Worm (Caenorhabditis elegans): ENCODE measurements around the gene btbd-10.

The btbd-10 gene

ce11 chrII:4863357-4863756 is 41.5 kb upstream of the btbd-10 start, which contains the start of the genes mpst-4 and F11G11.14:
TSS of gene mpst-4 (minus strand) at chrII:4863457.
TSS of gene F11G11.14 (plus strand) at chrII:4863681.
- TF ChIP-seq ceh-24 (tag; optimal IDR thresholded peaks at IDR 0.05): no peak

ce11 chrII:4866045-4866444 is 38.8 kb upstream of the btbd-10 start:
- TF ChIP-seq nhr-232 (tag; optimal IDR thresholded peaks at IDR 0.05): no peak
- TF ChIP-seq ceh-24 (tag; optimal IDR thresholded peaks at IDR 0.05): no peak
- no peak for TF ChIP-seq C38D4.7 (GFP tag; optimal IDR thresholded peaks at IDR 0.05)
- TF ChIP-seq dmd-4 (tag; optimal IDR thresholded peaks at IDR 0.05; ENCODE audit: borderline replicate concordance): no peak
- no peak for TF ChIP-seq ref-2 (tag; optimal IDR thresholded peaks at IDR 0.05)
- no peak for TF ChIP-seq lin-11 (tag; optimal IDR thresholded peaks at IDR 0.05)
- no peak for TF ChIP-seq syd-9 (tag; optimal IDR thresholded peaks at IDR 0.05)
- TF ChIP-seq K02D7.2 (tag; optimal IDR thresholded peaks at IDR 0.05): no peak
- no peak for TF ChIP-seq hlh-13 (GFP tag; optimal IDR thresholded peaks at IDR 0.05)
- no peak for TF ChIP-seq fkh-10 (GFP tag; optimal IDR thresholded peaks at IDR 0.05)
- no peak for TF ChIP-seq pha-4 (tag; optimal IDR thresholded peaks at IDR 0.05)
- no peak for TF ChIP-seq pax-1 (tag; optimal IDR thresholded peaks at IDR 0.05)
- no peak for TF ChIP-seq T23F11.4 (GFP tag; optimal IDR thresholded peaks at IDR 0.05)

- TF ChIP-seq che-1 (tag; optimal IDR thresholded peaks at IDR 0.05): no peak
- TF ChIP-seq gmeb-2 (tag; optimal IDR thresholded peaks at IDR 0.05): no peak
- no peak for TF ChIP-seq fax-1 (tag; optimal IDR thresholded peaks at IDR 0.05)
- no peak for TF ChIP-seq zip-5 (tag; optimal IDR thresholded peaks at IDR 0.05)
- TF ChIP-seq lin-11 (tag; optimal IDR thresholded peaks at IDR 0.05): no peak
- no peak for TF ChIP-seq Y22D7AL.16 (tag; optimal IDR thresholded peaks at IDR 0.05)
- no peak for TF ChIP-seq fkh-6 (tag; optimal IDR thresholded peaks at IDR 0.05)
- no peak for TF ChIP-seq ama-1 (optimal IDR thresholded peaks at IDR 0.05)
- TF ChIP-seq tbx-2 (tag; optimal IDR thresholded peaks at IDR 0.05): no peak
- TF ChIP-seq pros-1 (tag; optimal IDR thresholded peaks at IDR 0.05): no peak
- no peak for TF ChIP-seq ref-2 (tag; optimal IDR thresholded peaks at IDR 0.05)
- TF ChIP-seq ceh-19 (GFP tag; optimal IDR thresholded peaks at IDR 0.05): no peak
- TF ChIP-seq eyg-1 (tag; optimal IDR thresholded peaks at IDR 0.05): no peak
- TF ChIP-seq tbx-7 (tag; optimal IDR thresholded peaks at IDR 0.05): no peak
These were observed 37.3 kb upstream of the btbd-10 start, which contains the start of gene col-17 for ce11 chrII:4867476-4867875. TSS of gene col-17 (minus strand) at chrII:4867576.

ce11 chrII:4869793-4870343 is 34.9 kb upstream of the btbd-10 start:
- no peak for TF ChIP-seq lim-6 (tag; optimal IDR thresholded peaks at IDR 0.05)
- peak; percentile 18 for TF ChIP-seq ceh-31 (tag; optimal IDR thresholded peaks at IDR 0.05)
- peak; percentile 86 for TF ChIP-seq elt-4 (tag; optimal IDR thresholded peaks at IDR 0.05)
- TF ChIP-seq hlh-6 (tag; optimal IDR thresholded peaks at IDR 0.05): peak; percentile 9

- TF ChIP-seq ceh-22 (tag; optimal IDR thresholded peaks at IDR 0.05) (no peak), hlh-15 (tag; optimal IDR thresholded peaks at IDR 0.05) (no peak), ceh-34 (tag; optimal IDR thresholded peaks at IDR 0.05) (no peak), F13H6.1 (tag; optimal IDR thresholded peaks at IDR 0.05) (no peak), ceh-9 (tag; optimal IDR thresholded peaks at IDR 0.05) (no peak), elt-2 (tag; optimal IDR thresholded peaks at IDR 0.05) (no peak), sox-4 (tag; optimal IDR thresholded peaks at IDR 0.05) (no peak), hlh-8 (tag; optimal IDR thresholded peaks at IDR 0.05) (no peak), ama-1 (optimal IDR thresholded peaks at IDR 0.05) (no peak), pros-1 (tag; optimal IDR thresholded peaks at IDR 0.05) (no peak), mec-3 (tag; optimal IDR thresholded peaks at IDR 0.05; ENCODE audit: borderline replicate concordance) (no peak), ztf-16 (tag; optimal IDR thresholded peaks at IDR 0.05) (no peak), tbx-7 (tag; optimal IDR thresholded peaks at IDR 0.05) (no peak), lim-6 (tag; optimal IDR thresholded peaks at IDR 0.05) (no peak), K09A11.1 (tag; optimal IDR thresholded peaks at IDR 0.05; ENCODE audit: insufficient read depth) (no peak)
These were observed 34.1 kb upstream of the btbd-10 start, which contains the start of gene col-20 for ce11 chrII:4870691-4871090. TSS of gene col-20 (minus strand) at chrII:4870791.
